Fruit fly (Drosophila melanogaster): ENCODE results near the gene CG8915.

The CG8915 gene

DNA sequence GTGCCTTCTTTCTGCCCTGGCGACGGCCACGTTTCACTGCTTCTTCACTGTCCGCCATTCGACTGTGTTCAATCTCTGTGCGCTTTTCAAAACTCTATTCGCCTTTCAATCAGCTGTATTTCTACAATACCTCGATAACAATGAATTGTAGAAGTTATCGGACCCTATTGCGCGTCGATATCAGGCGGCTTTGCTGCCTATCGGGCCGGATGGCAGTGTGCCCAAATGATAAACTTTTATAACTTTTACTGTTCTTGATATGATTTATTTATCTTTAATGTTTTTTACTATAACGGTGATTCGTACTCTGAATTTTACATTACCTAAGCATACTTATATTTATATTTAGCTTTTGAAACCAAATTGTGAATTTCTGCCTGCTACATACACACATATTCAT, at the start of gene CG8915 (continued):
- TF ChIP-seq ssp (GFP tag; IDR thresholded peaks at IDR 0.05) (no peak), fru (optimal IDR thresholded peaks at IDR 0.05) (no peak), stc (GFP tag; IDR thresholded peaks at IDR 0.05) (no peak), dimm (GFP tag; IDR thresholded peaks at IDR 0.05) (no peak), tna (GFP tag; IDR thresholded peaks at IDR 0.05; ENCODE audit: partially characterized antibody) (peak; percentile 54), Gsc (GFP tag; IDR thresholded peaks at IDR 0.05) (no peak), jing (GFP tag; optimal IDR thresholded peaks at IDR 0.05) (no peak), CG9876 (GFP tag; optimal IDR thresholded peaks at IDR 0.05) (no peak), HmgD (GFP tag; optimal IDR thresholded peaks at IDR 0.05) (no peak), Stat92E (GFP tag; optimal IDR thresholded peaks at IDR 0.05) (no peak), Sry-β (GFP tag; optimal IDR thresholded peaks at IDR 0.05) (no peak), pzg (GFP tag; optimal IDR thresholded peaks at IDR 0.05) (peak; percentile 34), Lim3 (GFP tag; IDR thresholded peaks at IDR 0.05) (no peak), dm (GFP tag; optimal IDR thresholded peaks at IDR 0.05) (no peak), ap (GFP tag; IDR thresholded peaks at IDR 0.05) (no peak), CG12769 (tag; optimal IDR thresholded peaks at IDR 0.05) (no peak), CG17829 (tag; optimal IDR thresholded peaks at IDR 0.05) (no peak), hth (optimal IDR thresholded peaks at IDR 0.05) (no peak), Dref (GFP tag; IDR thresholded peaks at IDR 0.05) (peak; percentile 75), NC2α (GFP tag; optimal IDR thresholded peaks at IDR 0.05) (no peak), shn (GFP tag; optimal IDR thresholded peaks at IDR 0.05) (no peak), CG4424 (GFP tag; optimal IDR thresholded peaks at IDR 0.05) (no peak), B-H1 (GFP tag; IDR thresholded peaks at IDR 0.05) (no peak), CrebB (tag; optimal IDR thresholded peaks at IDR 0.05) (no peak), CG18262 (tag; optimal IDR thresholded peaks at IDR 0.05) (no peak), otp (GFP tag; IDR thresholded peaks at IDR 0.05) (no peak), Sry-δ (GFP tag; optimal IDR thresholded peaks at IDR 0.05) (peak; percentile 35), prd (optimal IDR thresholded peaks at IDR 0.05) (no peak), prd (GFP tag; IDR thresholded peaks at IDR 0.05) (no peak), CG12219 (GFP tag; optimal IDR thresholded peaks at IDR 0.05) (no peak), disco-r (GFP tag; optimal IDR thresholded peaks at IDR 0.05) (no peak), ERR (GFP tag; optimal IDR thresholded peaks at IDR 0.05) (no peak), cg (GFP tag; optimal IDR thresholded peaks at IDR 0.05) (no peak), nmo (GFP tag; optimal IDR thresholded peaks at IDR 0.05) (peak; percentile 13), lola (GFP tag; optimal IDR thresholded peaks at IDR 0.05) (no peak), Mrtf (GFP tag; IDR thresholded peaks at IDR 0.05) (no peak), CG11560 (tag; IDR thresholded peaks at IDR 0.05) (no peak), knrl (GFP tag; IDR thresholded peaks at IDR 0.05; ENCODE audit: partially characterized antibody) (peak; percentile 33; the same call in 1 of the 3 replicates), NC2β (GFP tag; optimal IDR thresholded peaks at IDR 0.05) (no peak), Sox100B (GFP tag; optimal IDR thresholded peaks at IDR 0.05) (no peak), CG6683 (GFP tag; optimal IDR thresholded peaks at IDR 0.05) (no peak), tin (GFP tag; optimal IDR thresholded peaks at IDR 0.05) (no peak), tio (GFP tag; optimal IDR thresholded peaks at IDR 0.05) (no peak), Scr (GFP tag; IDR thresholded peaks at IDR 0.05; ENCODE audit: partially characterized antibody) (peak; percentile 49), Xrp1 (GFP tag; IDR thresholded peaks at IDR 0.05) (no peak), Poxn (GFP tag; IDR thresholded peaks at IDR 0.05) (no peak), Dek (tag; optimal IDR thresholded peaks at IDR 0.05) (no peak), NFAT (GFP tag; IDR thresholded peaks at IDR 0.05) (no peak), CG15601 (tag; optimal IDR thresholded peaks at IDR 0.05) (peak; percentile 56), ash1 (GFP tag; optimal IDR thresholded peaks at IDR 0.05) (no peak), BtbVII (GFP tag; optimal IDR thresholded peaks at IDR 0.05) (no peak), CG10274 (GFP tag; optimal IDR thresholded peaks at IDR 0.05) (no peak), CG7786 (GFP tag; optimal IDR thresholded peaks at IDR 0.05) (no peak)
